Worm (Caenorhabditis elegans) whole organism, late embryonic: Measurements from ENCODE around the gene acl-7.

Source experiments
- ceh-48 ChIP-seq: sonication (generic microtip); optimal IDR thresholded peaks from 2 replicates; lab custom pipeline; 2016; ENCODE audit warnings: missing genetic modification characterization, inconsistent platforms, missing compliant biosample characterization
- lin-11 ChIP-seq: fragments of 200-800 bp; sonication (Bioruptor generic); optimal IDR thresholded peaks from 2 replicates; lab custom pipeline; 2018; ENCODE audit warnings: mild to moderate bottlenecking, missing genetic modification characterization, missing compliant biosample characterization
- odd-2 ChIP-seq: sonication (generic microtip); optimal IDR thresholded peaks from 2 replicates; lab custom pipeline; 2017; ENCODE audit warnings: antibody characterized with exemption, mild to moderate bottlenecking, missing genetic modification characterization, missing compliant biosample characterization
- tbx-2 ChIP-seq: sonication (generic microtip); optimal IDR thresholded peaks from 2 replicates; lab custom pipeline; 2016; ENCODE audit warnings: missing genetic modification characterization, missing compliant biosample characterization

ce11 chrII:12787831-12788248 is 28.4 kb downstream of the acl-7 start, which contains the start of gene alkb-7:
- TF ChIP-seq ceh-48 (tag; lab: Kevin White, UChicago): no peak
- TF ChIP-seq lin-11 (tag; lab: Kevin White, UChicago): no peak
- no peak for TF ChIP-seq tbx-2 (tag; lab: Kevin White, UChicago)
- no peak for TF ChIP-seq odd-2
